Worm (Caenorhabditis elegans): ENCODE data around the gene F07D3.3.
A peak's percentile ranks its signal among the peaks of the same experiment; 100 is the strongest.

The F07D3.3 gene

ce11 chrV:9462605-9463004 is at the start of gene F07D3.3:
Gene F07D3.3, minus strand, starts transcription at chrV:9462705.
- no peak for TF ChIP-seq ahr-1 (tag; optimal IDR thresholded peaks at IDR 0.05)
- TF ChIP-seq gmeb-2 (tag; optimal IDR thresholded peaks at IDR 0.05), result no peak
- TF ChIP-seq ceh-48 (tag; optimal IDR thresholded peaks at IDR 0.05), result no peak
- TF ChIP-seq lin-11 (tag; optimal IDR thresholded peaks at IDR 0.05), result no peak
- TF ChIP-seq K09A11.1 (tag; optimal IDR thresholded peaks at IDR 0.05; ENCODE audit: insufficient read depth), result no peak
- no peak for TF ChIP-seq fkh-6 (tag; optimal IDR thresholded peaks at IDR 0.05)
- TF ChIP-seq hlh-15 (tag; optimal IDR thresholded peaks at IDR 0.05), result no peak
- TF ChIP-seq K02D7.2 (tag; optimal IDR thresholded peaks at IDR 0.05), result no peak
- no peak for TF ChIP-seq ceh-22 (tag; optimal IDR thresholded peaks at IDR 0.05)
- no peak for TF ChIP-seq hlh-6 (tag; optimal IDR thresholded peaks at IDR 0.05)
- no peak for TF ChIP-seq Y22D7AL.16 (tag; optimal IDR thresholded peaks at IDR 0.05)
- no peak for TF ChIP-seq sdc-2 (tag; optimal IDR thresholded peaks at IDR 0.05)

- TF ChIP-seq pat-9 (tag; optimal IDR thresholded peaks at IDR 0.05) (no peak), hlh-13 (GFP tag; optimal IDR thresholded peaks at IDR 0.05) (no peak), ceh-18 (tag; optimal IDR thresholded peaks at IDR 0.05) (no peak), ceh-24 (tag; optimal IDR thresholded peaks at IDR 0.05) (no peak), odd-2 (tag; optimal IDR thresholded peaks at IDR 0.05) (no peak), npax-4 (tag; optimal IDR thresholded peaks at IDR 0.05) (no peak), unc-86 (tag; optimal IDR thresholded peaks at IDR 0.05) (no peak), ceh-48 (tag; optimal IDR thresholded peaks at IDR 0.05) (no peak), hlh-8 (tag; optimal IDR thresholded peaks at IDR 0.05) (no peak), hlh-15 (tag; optimal IDR thresholded peaks at IDR 0.05) (no peak), madf-2 (tag; optimal IDR thresholded peaks at IDR 0.05) (no peak)
These were observed 47.1 kb upstream of the F07D3.3 start for ce11 chrV:9509597-9509996.

DNA sequence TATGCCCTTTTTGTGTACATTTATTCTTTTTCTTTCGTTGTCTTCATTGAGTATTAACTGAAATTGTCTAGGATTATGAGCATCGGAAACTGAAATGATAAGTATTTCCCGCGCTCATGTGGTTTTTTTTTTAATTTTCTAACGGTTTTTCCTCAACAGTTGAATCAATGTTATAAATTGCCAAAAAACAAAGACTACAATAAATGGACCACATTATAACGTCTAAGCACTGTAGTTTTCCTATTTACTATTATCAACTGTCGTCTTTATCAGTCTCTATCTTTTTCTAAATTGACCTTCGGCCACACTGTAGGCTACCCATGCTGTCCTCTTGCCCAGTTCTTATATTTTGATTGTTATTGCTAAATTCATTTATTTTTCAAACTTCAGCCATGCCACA is 45.2 kb upstream of the F07D3.3 start, which contains the start of gene acs-14:
TSS of gene acs-14 (plus strand) at position 391 of the 400 bp plus-strand sequence.
- TF ChIP-seq fax-1 (tag; optimal IDR thresholded peaks at IDR 0.05), result no peak
- TF ChIP-seq elt-2 (tag; optimal IDR thresholded peaks at IDR 0.05), result peak; percentile 40
- TF ChIP-seq ceh-9 (tag; optimal IDR thresholded peaks at IDR 0.05), result no peak
- no peak for TF ChIP-seq hlh-15 (tag; optimal IDR thresholded peaks at IDR 0.05)
- no peak for TF ChIP-seq sox-2 (GFP tag; IDR thresholded peaks at IDR 0.05)

DNA sequence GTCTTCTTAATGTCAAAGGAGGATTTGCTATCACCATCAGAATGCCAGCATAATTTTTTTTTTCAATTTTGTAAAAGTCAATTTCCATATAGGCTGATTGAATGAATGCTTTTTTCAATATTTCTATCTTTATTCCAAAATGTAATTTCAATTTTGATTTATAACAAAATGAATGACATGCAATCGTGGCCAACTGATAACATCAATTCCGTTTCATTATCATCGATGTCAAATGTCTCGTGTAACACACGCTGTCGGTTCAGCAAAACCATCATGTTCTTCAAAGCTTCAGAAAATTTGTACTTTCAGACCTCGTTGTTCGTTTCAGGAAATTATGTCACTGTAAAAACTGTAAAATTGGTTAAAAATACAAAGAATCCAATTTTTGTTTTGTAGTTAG is 44.4 kb upstream of the F07D3.3 start:
- TF ChIP-seq elt-2 (tag; optimal IDR thresholded peaks at IDR 0.05), result peak; percentile 1
- TF ChIP-seq ama-1 (optimal IDR thresholded peaks at IDR 0.05), result no peak

DNA sequence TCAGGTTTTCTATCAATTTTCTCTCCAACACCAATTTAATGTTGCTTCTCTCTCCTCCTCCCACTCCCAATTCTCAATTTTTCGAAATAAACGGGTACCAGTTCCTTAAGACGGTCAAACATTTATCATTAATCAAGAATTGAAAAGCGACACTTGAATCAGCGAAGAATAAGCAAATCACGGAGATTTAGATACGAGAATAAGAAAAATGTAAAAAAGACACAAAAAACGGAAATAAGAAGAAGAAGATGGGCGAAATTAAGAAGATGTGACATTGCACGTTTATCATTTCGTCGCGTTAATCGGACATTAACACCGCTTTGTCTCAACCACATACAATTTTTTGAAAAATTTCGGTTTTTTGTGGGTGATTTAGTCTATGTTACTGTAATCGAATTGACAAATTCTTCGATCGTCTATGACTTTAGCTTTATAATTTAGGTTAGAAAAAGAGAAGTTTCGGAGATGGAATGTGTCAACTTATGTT is 42.0 kb upstream of the F07D3.3 start, which contains the start of gene haao-1:
TSS of gene haao-1 (plus strand) at position 437 of the 487 bp plus-strand sequence.
- TF ChIP-seq ceh-6 (GFP tag; optimal IDR thresholded peaks at IDR 0.05), result no peak
- TF ChIP-seq lim-6 (tag; optimal IDR thresholded peaks at IDR 0.05), result no peak
- TF ChIP-seq ets-4 (tag; optimal IDR thresholded peaks at IDR 0.05), result no peak
- no peak for TF ChIP-seq elt-2 (tag; optimal IDR thresholded peaks at IDR 0.05)
- TF ChIP-seq ceh-24 (tag; optimal IDR thresholded peaks at IDR 0.05), result no peak
- TF ChIP-seq sdc-2 (tag; optimal IDR thresholded peaks at IDR 0.05), result no peak

DNA sequence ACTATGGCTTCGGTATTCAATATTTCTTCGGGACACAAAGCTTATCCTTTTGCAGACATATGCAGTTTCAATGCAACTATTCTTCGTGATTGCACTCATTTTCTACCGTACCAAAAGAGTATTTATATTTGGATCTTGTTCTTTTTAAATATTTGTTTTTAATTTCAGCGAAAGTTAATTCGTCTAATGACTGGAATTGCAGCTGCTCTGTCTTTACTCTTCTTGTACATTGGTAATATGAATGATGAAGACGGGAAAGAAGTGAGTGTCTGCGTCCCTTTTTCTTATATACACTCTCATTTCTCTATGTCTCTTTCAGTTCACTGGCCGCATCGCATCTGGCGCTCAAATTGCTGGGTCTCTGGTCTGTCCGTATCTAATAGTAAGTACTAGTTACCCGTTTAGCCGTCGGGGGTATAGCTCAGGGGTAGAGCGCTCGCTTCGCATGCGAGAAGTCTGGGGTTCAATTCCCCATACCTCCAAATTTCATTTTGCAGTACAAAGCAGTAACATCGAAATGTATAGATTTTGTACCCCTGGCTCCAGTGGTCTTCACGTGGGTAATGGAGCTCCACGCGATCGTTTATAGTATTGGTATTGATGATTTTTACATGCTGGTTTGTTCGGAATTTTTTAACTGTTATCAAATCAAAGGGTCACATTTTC is 40.8 kb upstream of the F07D3.3 start:
- TF ChIP-seq ahr-1 (tag; optimal IDR thresholded peaks at IDR 0.05) (peak; percentile 49), fax-1 (tag; optimal IDR thresholded peaks at IDR 0.05) (peak; percentile 72), ceh-45 (GFP tag; IDR thresholded peaks at IDR 0.05) (peak; percentile 74; the same call in 1 of the 2 replicates), elt-2 (tag; optimal IDR thresholded peaks at IDR 0.05) (peak; percentile 91), dmd-4 (tag; optimal IDR thresholded peaks at IDR 0.05; ENCODE audit: borderline replicate concordance) (peak; percentile 59), ama-1 (optimal IDR thresholded peaks at IDR 0.05) (no peak), ceh-19 (GFP tag; optimal IDR thresholded peaks at IDR 0.05) (peak; percentile 90), F13H6.1 (tag; optimal IDR thresholded peaks at IDR 0.05) (peak; percentile 65), pha-2 (tag; optimal IDR thresholded peaks at IDR 0.05) (peak; percentile 92), hlh-30 (tag; optimal IDR thresholded peaks at IDR 0.05; ENCODE audit: insufficient read depth) (no peak), ztf-16 (tag; optimal IDR thresholded peaks at IDR 0.05) (peak; percentile 87), K09A11.1 (tag; optimal IDR thresholded peaks at IDR 0.05; ENCODE audit: insufficient read depth) (peak; percentile 71), sox-2 (GFP tag; IDR thresholded peaks at IDR 0.05) (peak; percentile 84), npax-4 (tag; optimal IDR thresholded peaks at IDR 0.05) (peak; percentile 76), ceh-22 (tag; optimal IDR thresholded peaks at IDR 0.05) (no peak), T23F11.4 (GFP tag; optimal IDR thresholded peaks at IDR 0.05) (peak; percentile 90), ceh-2 (tag; optimal IDR thresholded peaks at IDR 0.05) (peak; percentile 77), dve-1 (tag; optimal IDR thresholded peaks at IDR 0.05) (peak; percentile 56), nfya-1 (tag; optimal IDR thresholded peaks at IDR 0.05) (peak; percentile 59)

Measured in whole organism, late embryonic.